Worm (Caenorhabditis elegans): ENCODE data around the gene Y50D4C.6.

The Y50D4C.6 gene

DNA sequence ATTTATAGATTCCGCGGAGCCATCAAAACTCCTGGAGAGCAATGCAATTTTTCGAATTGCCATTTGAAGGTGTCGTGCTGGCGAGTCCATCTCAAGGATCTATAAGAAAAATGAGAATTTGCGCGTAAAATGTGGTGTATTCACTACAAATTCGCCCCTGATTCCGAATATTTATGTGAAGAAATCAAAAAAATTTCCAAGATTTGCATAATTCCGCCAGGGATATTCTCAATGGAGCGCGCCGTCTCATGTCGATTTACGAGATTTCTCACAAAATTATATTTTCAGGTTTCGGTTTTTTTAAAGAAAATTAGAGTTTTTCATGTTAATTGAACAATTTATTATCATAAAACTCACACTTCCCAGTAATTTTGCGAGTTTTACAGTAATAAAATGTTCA, at the start of gene Y50D4C.6:
Gene Y50D4C.6, minus strand, starts transcription at position 101 of the 400 bp plus-strand sequence.
- TF ChIP-seq nhr-237 (tag; optimal IDR thresholded peaks at IDR 0.05) (no peak), skn-1 (tag; optimal IDR thresholded peaks at IDR 0.05) (no peak), ztf-11 (tag; optimal IDR thresholded peaks at IDR 0.05) (no peak), ceh-28 (tag; optimal IDR thresholded peaks at IDR 0.05) (no peak), sea-2 (GFP tag; optimal IDR thresholded peaks at IDR 0.05) (no peak), zag-1 (tag; optimal IDR thresholded peaks at IDR 0.05) (no peak), nhr-28 (tag; optimal IDR thresholded peaks at IDR 0.05) (no peak), mml-1 (tag; optimal IDR thresholded peaks at IDR 0.05) (no peak), unc-39 (tag; optimal IDR thresholded peaks at IDR 0.05) (no peak), nhr-67 (tag; optimal IDR thresholded peaks at IDR 0.05) (no peak), elt-3 (tag; optimal IDR thresholded peaks at IDR 0.05) (no peak), nhr-11 (tag; optimal IDR thresholded peaks at IDR 0.05) (no peak)

ce11 chrV:995635-996034, 46.0 kb upstream of the Y50D4C.6 start:
- TF ChIP-seq mml-1 (tag; optimal IDR thresholded peaks at IDR 0.05) (no peak), ceh-9 (tag; optimal IDR thresholded peaks at IDR 0.05) (no peak), ceh-28 (tag; optimal IDR thresholded peaks at IDR 0.05) (peak; percentile 64)

ce11 chrV:990300-990699, 40.6 kb upstream of the Y50D4C.6 start:
- TF ChIP-seq elt-2 (tag; optimal IDR thresholded peaks at IDR 0.05), result no peak
- TF ChIP-seq nhr-28 (tag; optimal IDR thresholded peaks at IDR 0.05), result no peak
- no peak for TF ChIP-seq ceh-28 (tag; optimal IDR thresholded peaks at IDR 0.05)
- TF ChIP-seq pqm-1 (tag; optimal IDR thresholded peaks at IDR 0.05), result no peak
- no peak for TF ChIP-seq nhr-23 (tag; optimal IDR thresholded peaks at IDR 0.05)
- TF ChIP-seq elt-1 (tag; optimal IDR thresholded peaks at IDR 0.05), result no peak
- TF ChIP-seq hmg-11 (tag; optimal IDR thresholded peaks at IDR 0.05), result no peak
- no peak for TF ChIP-seq nhr-237 (tag; optimal IDR thresholded peaks at IDR 0.05)
- no peak for TF ChIP-seq nhr-25 (tag; optimal IDR thresholded peaks at IDR 0.05)
- TF ChIP-seq fkh-10 (GFP tag; optimal IDR thresholded peaks at IDR 0.05), result no peak
- no peak for TF ChIP-seq aly-2 (tag; optimal IDR thresholded peaks at IDR 0.05)
- no peak for TF ChIP-seq unc-62 (GFP tag; optimal IDR thresholded peaks at IDR 0.05)
- no peak for TF ChIP-seq sea-2 (GFP tag; optimal IDR thresholded peaks at IDR 0.05)
- TF ChIP-seq ztf-4 (tag; optimal IDR thresholded peaks at IDR 0.05), result no peak

DNA sequence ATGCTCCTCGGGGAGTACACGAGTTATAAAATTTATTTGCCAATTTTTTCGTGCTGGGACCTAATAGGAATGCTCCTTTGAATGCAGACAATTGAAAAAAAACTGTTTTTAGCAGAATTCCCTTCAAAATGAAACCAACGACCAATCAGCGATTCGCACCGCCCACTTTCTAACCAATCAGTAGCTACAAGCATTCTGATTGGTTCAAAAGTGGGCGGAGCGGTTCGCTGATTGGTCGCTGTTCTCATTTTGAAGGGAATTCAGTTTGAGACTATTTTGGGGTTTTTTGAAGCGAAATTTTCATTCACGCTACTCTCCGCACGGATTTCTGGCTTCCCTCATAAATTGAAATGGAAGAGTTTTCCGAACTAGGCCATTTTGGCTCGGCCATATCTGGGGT, 33.5 kb upstream of the Y50D4C.6 start:
- no peak for TF ChIP-seq ceh-82 (tag; optimal IDR thresholded peaks at IDR 0.05)
- TF ChIP-seq nfya-1 (tag; optimal IDR thresholded peaks at IDR 0.05; ENCODE audit: insufficient read depth), result peak; percentile 70

ce11 chrV:982281-982756, 32.7 kb upstream of the Y50D4C.6 start, which contains the start of the genes Y50D4C.12 and unc-34:
TSS of gene Y50D4C.12 (plus strand) at chrV:982581.
TSS of gene unc-34 (plus strand) at chrV:982706.
- no peak for TF ChIP-seq snpc-4 (tag; optimal IDR thresholded peaks at IDR 0.05)
- no peak for TF ChIP-seq nhr-67 (tag; optimal IDR thresholded peaks at IDR 0.05)
- TF ChIP-seq ama-1 (optimal IDR thresholded peaks at IDR 0.05), result no peak
- no peak for TF ChIP-seq ceh-16 (tag; optimal IDR thresholded peaks at IDR 0.05)
- no peak for TF ChIP-seq skn-1 (tag; optimal IDR thresholded peaks at IDR 0.05)
- no peak for TF ChIP-seq ztf-4 (tag; optimal IDR thresholded peaks at IDR 0.05)
- no peak for TF ChIP-seq nhr-23 (tag; optimal IDR thresholded peaks at IDR 0.05)
- TF ChIP-seq R02D3.7 (tag; optimal IDR thresholded peaks at IDR 0.05), result no peak
- no peak for TF ChIP-seq elt-3 (tag; optimal IDR thresholded peaks at IDR 0.05)
- no peak for TF ChIP-seq nfya-1 (tag; optimal IDR thresholded peaks at IDR 0.05; ENCODE audit: insufficient read depth)
- TF ChIP-seq lin-15B (tag; optimal IDR thresholded peaks at IDR 0.05), result no peak
- TF ChIP-seq zag-1 (tag; optimal IDR thresholded peaks at IDR 0.05), result no peak
- TF ChIP-seq fkh-10 (GFP tag; optimal IDR thresholded peaks at IDR 0.05), result no peak
- no peak for TF ChIP-seq sea-2 (GFP tag; optimal IDR thresholded peaks at IDR 0.05)

DNA sequence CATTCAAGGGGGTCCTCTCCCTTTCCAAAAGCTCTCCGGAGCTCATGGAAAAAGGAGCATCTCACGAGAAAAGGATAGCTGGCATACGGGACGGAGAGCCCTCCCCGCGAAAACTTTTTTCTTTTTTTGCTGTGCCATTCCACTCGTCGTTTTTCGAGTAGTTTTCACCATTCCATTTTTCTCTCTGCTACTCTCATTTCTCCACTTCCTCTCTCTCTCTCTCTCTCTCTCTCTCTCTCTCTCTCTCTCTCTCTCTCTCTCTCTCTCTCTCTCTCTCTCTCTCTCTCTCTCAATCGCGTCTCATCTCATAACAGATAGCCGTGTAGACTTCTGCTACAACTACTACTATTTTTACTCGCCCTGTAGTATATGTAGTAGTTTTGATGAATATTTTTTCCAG, 30.0 kb upstream of the Y50D4C.6 start:
- TF ChIP-seq nhr-43 (tag; optimal IDR thresholded peaks at IDR 0.05; ENCODE audit: poor library complexity, severe bottlenecking) (no peak), fkh-10 (GFP tag; optimal IDR thresholded peaks at IDR 0.05) (peak; percentile 21), pha-4 (tag; optimal IDR thresholded peaks at IDR 0.05) (peak; percentile 61), jun-1 (tag; optimal IDR thresholded peaks at IDR 0.05) (no peak), nfya-1 (tag; optimal IDR thresholded peaks at IDR 0.05; ENCODE audit: insufficient read depth) (peak; percentile 83), lin-15B (tag; optimal IDR thresholded peaks at IDR 0.05) (peak; percentile 4), lin-39 (tag; optimal IDR thresholded peaks at IDR 0.05) (peak; percentile 43), mml-1 (tag; optimal IDR thresholded peaks at IDR 0.05) (no peak)

Measured in whole organism, L3 larva.